Worm (Caenorhabditis elegans) whole organism, young adult: Measurements from ENCODE around the gene glb-19.
"Not testable (repeated sequence)": the region's sequence is repeated elsewhere in the genome, so short reads cannot be mapped to it uniquely, and the experiment has no call there.

Source experiments
- B0035.1 ChIP-seq: sonication (generic microtip); optimal IDR thresholded peaks from 2 replicates; lab custom pipeline; 2016; ENCODE audit warnings: missing genetic modification characterization, mild to moderate bottlenecking, missing compliant biosample characterization, missing genotype, missing genetic modification reagents
- B0261.1 ChIP-seq: sonication (generic microtip); optimal IDR thresholded peaks from 2 replicates; lab custom pipeline; 2016; ENCODE audit warnings: mild to moderate bottlenecking, missing genetic modification characterization, moderate library complexity, missing compliant biosample characterization
- F22D6.2 ChIP-seq: sonication (generic microtip); optimal IDR thresholded peaks from 2 replicates; lab custom pipeline; 2016; ENCODE audit warnings: mild to moderate bottlenecking, missing genetic modification characterization, missing compliant biosample characterization
- F23B12.7 ChIP-seq: sonication (generic microtip); optimal IDR thresholded peaks from 2 replicates; lab custom pipeline; 2017; ENCODE audit warnings: missing genetic modification characterization, mild to moderate bottlenecking, missing compliant biosample characterization, antibody characterized with exemption, moderate library complexity; ENCODE audit not compliant: insufficient read depth
- F33H1.4 ChIP-seq: fragments of 200-800 bp; sonication (Bioruptor generic); IDR thresholded peaks from 2 replicates; pipeline ENCODE4 v1.3.6; 2022; ENCODE audit warnings: missing genetic modification reagents, missing genetic modification characterization, missing compliant biosample characterization
- F37B4.10 ChIP-seq: fragments of 200-800 bp; sonication (Bioruptor generic); IDR thresholded peaks from 2 replicates; pipeline ENCODE4 v1.3.6; 2022; ENCODE audit warnings: missing genetic modification characterization, missing compliant biosample characterization
- F39B2.1 ChIP-seq: fragments of 200-800 bp; sonication (Bioruptor generic); IDR thresholded peaks from 2 replicates; pipeline ENCODE4 v1.3.6; 2022; ENCODE audit warnings: missing genetic modification reagents, missing genetic modification characterization, missing compliant biosample characterization
- F57A8.1 ChIP-seq: fragments of 200-800 bp; sonication (Bioruptor generic); optimal IDR thresholded peaks from 2 replicates; lab custom pipeline; 2018; ENCODE audit warnings: mild to moderate bottlenecking, missing genetic modification characterization, moderate library complexity, missing compliant biosample characterization
- Y56A3A.18 ChIP-seq: fragments of 200-800 bp; sonication (Bioruptor generic); IDR thresholded peaks from 2 replicates; pipeline ENCODE4 v1.3.6; 2022; ENCODE audit warnings: missing genetic modification reagents, missing genetic modification characterization, missing compliant biosample characterization
- akir-1 ChIP-seq: fragments of 200-800 bp; sonication (Bioruptor generic); optimal IDR thresholded peaks from 2 replicates; lab custom pipeline; 2018; ENCODE audit warnings: mild to moderate bottlenecking, missing genetic modification characterization, moderate library complexity, missing compliant biosample characterization
- aptf-2 ChIP-seq: fragments of 200-800 bp; sonication (Bioruptor generic); conservative IDR thresholded peaks from 2 replicates; pipeline ENCODE4 v1.3.6; 2022; ENCODE audit warnings: missing genetic modification reagents, missing genetic modification characterization, missing compliant biosample characterization
- attf-3 ChIP-seq: fragments of 200-800 bp; sonication (Bioruptor generic); conservative IDR thresholded peaks from 2 replicates; pipeline ENCODE4 v1.3.6; 2022; ENCODE audit warnings: missing genetic modification reagents, missing genetic modification characterization, missing compliant biosample characterization
- attf-6 ChIP-seq: fragments of 200-800 bp; sonication (Bioruptor generic); IDR thresholded peaks from 2 replicates; pipeline ENCODE4 v1.3.6; 2022; ENCODE audit warnings: missing genetic modification reagents, missing genetic modification characterization, missing compliant biosample characterization
- bed-1 ChIP-seq: fragments of 200-800 bp; sonication (Bioruptor generic); IDR thresholded peaks from 2 replicates; pipeline ENCODE4 v1.3.6; 2022; ENCODE audit warnings: missing genetic modification reagents, missing genetic modification characterization, missing compliant biosample characterization
- cebp-2 ChIP-seq: fragments of 200-800 bp; sonication (Bioruptor generic); IDR thresholded peaks from 2 replicates; pipeline ENCODE4 v1.3.6; 2022; ENCODE audit warnings: missing genetic modification characterization, missing compliant biosample characterization
- ceh-40 ChIP-seq: fragments of 200-800 bp; sonication (Bioruptor generic); IDR thresholded peaks from 2 replicates; pipeline ENCODE4 v1.3.6; 2022; ENCODE audit warnings: missing genetic modification characterization, missing compliant biosample characterization
- ceh-58 ChIP-seq: fragments of 200-800 bp; sonication (Bioruptor generic); IDR thresholded peaks from 2 replicates; pipeline ENCODE4 v1.3.6; 2022; ENCODE audit warnings: missing genetic modification characterization, missing compliant biosample characterization
- ceh-91 ChIP-seq: fragments of 200-800 bp; sonication (Bioruptor generic); IDR thresholded peaks from 2 replicates; pipeline ENCODE4 v1.3.6; 2022; ENCODE audit warnings: missing genetic modification reagents, missing genetic modification characterization, missing compliant biosample characterization
- dox-1 ChIP-seq: fragments of 200-800 bp; sonication (Bioruptor generic); IDR thresholded peaks from 2 replicates; pipeline ENCODE4 v1.3.6; 2022; ENCODE audit warnings: missing genetic modification reagents, missing genetic modification characterization, missing compliant biosample characterization
- egl-18 ChIP-seq: fragments of 200-800 bp; sonication (Bioruptor generic); IDR thresholded peaks from 2 replicates; pipeline ENCODE4 v1.3.6; 2022; ENCODE audit warnings: missing genetic modification reagents, missing genetic modification characterization, missing compliant biosample characterization
- ekl-4 ChIP-seq: fragments of 200-800 bp; sonication (Bioruptor generic); IDR thresholded peaks from 2 replicates; pipeline ENCODE4 v1.3.6; 2022; ENCODE audit warnings: missing genetic modification reagents, missing genetic modification characterization, missing compliant biosample characterization
- hmg-20 ChIP-seq: fragments of 200-800 bp; sonication (Bioruptor generic); IDR thresholded peaks from 2 replicates; pipeline ENCODE4 v1.3.6; 2022; ENCODE audit warnings: missing genetic modification reagents, missing genetic modification characterization, missing compliant biosample characterization
- let-526 ChIP-seq: fragments of 200-800 bp; sonication (Bioruptor generic); IDR thresholded peaks from 2 replicates; pipeline ENCODE4 v1.3.6; 2022; ENCODE audit warnings: missing genetic modification reagents, missing genetic modification characterization, missing compliant biosample characterization
- lin-40 ChIP-seq: sonication (generic microtip); optimal IDR thresholded peaks from 2 replicates; lab custom pipeline; 2016; ENCODE audit warnings: missing genetic modification characterization, mild to moderate bottlenecking, missing compliant biosample characterization, missing genotype, missing genetic modification reagents
- madf-6 ChIP-seq: fragments of 200-800 bp; sonication (Bioruptor generic); IDR thresholded peaks from 2 replicates; pipeline ENCODE4 v1.3.6; 2022; ENCODE audit warnings: missing genetic modification reagents, missing genetic modification characterization, missing compliant biosample characterization
- mcd-1 ChIP-seq: fragments of 200-800 bp; sonication (Bioruptor generic); IDR thresholded peaks from 2 replicates; pipeline ENCODE4 v1.3.6; 2022; ENCODE audit warnings: missing genetic modification reagents, missing genetic modification characterization, missing compliant biosample characterization
- nfya-1 ChIP-seq: sonication (generic microtip); optimal IDR thresholded peaks from 2 replicates; lab custom pipeline; 2017; ENCODE audit warnings: antibody characterized with exemption, missing compliant biosample characterization, missing genetic modification characterization, borderline replicate concordance; ENCODE audit not compliant: insufficient read depth
- nfyb-1 ChIP-seq: fragments of 200-800 bp; sonication (Bioruptor generic); IDR thresholded peaks from 2 replicates; pipeline ENCODE4 v1.3.6; 2022; ENCODE audit warnings: missing genetic modification reagents, missing genetic modification characterization, missing compliant biosample characterization
- nhr-120 ChIP-seq: fragments of 200-800 bp; sonication (Bioruptor generic); IDR thresholded peaks from 2 replicates; pipeline ENCODE4 v1.3.6; 2022; ENCODE audit warnings: missing genetic modification characterization, missing compliant biosample characterization
- nhr-80 ChIP-seq: sonication (generic microtip); optimal IDR thresholded peaks from 2 replicates; lab custom pipeline; 2016; ENCODE audit warnings: missing genetic modification characterization, missing compliant biosample characterization
- rcor-1 ChIP-seq: fragments of 200-800 bp; sonication (Bioruptor generic); IDR thresholded peaks from 2 replicates; pipeline ENCODE4 v1.3.6; 2022; ENCODE audit warnings: missing genetic modification reagents, missing genetic modification characterization, missing compliant biosample characterization
- repo-1 ChIP-seq: sonication (generic microtip); optimal IDR thresholded peaks from 2 replicates; lab custom pipeline; 2017; ENCODE audit warnings: mild to moderate bottlenecking, missing genetic modification characterization, missing compliant biosample characterization
- rpc-1 ChIP-seq, 2 experiments: fragments of 150-350 bp in 1 of 2; sonication (generic microtip) in 1 of 2; optimal IDR thresholded peaks; 2 replicates each; lab custom pipeline; 2014 to 2018; ENCODE audit warnings: missing biosample characterization in 1 of 2, missing genetic modification characterization in 1 of 2, missing genetic modification reagents in 1 of 2, missing genotype in 1 of 2
- snpc-1.3 ChIP-seq: sonication (generic microtip); optimal IDR thresholded peaks from 2 replicates; lab custom pipeline; 2017; ENCODE audit warnings: missing genetic modification characterization, mild to moderate bottlenecking, missing compliant biosample characterization, antibody characterized with exemption, moderate library complexity, missing genotype, missing genetic modification reagents; ENCODE audit not compliant: insufficient read depth
- sptf-2 ChIP-seq: fragments of 200-800 bp; sonication (Bioruptor generic); optimal IDR thresholded peaks from 2 replicates; lab custom pipeline; 2018; ENCODE audit warnings: mild to moderate bottlenecking, missing genetic modification characterization, missing compliant biosample characterization
- ztf-25 ChIP-seq: fragments of 200-800 bp; sonication (Bioruptor generic); IDR thresholded peaks from 2 replicates; pipeline ENCODE4 v1.3.6; 2022; ENCODE audit warnings: missing genetic modification reagents, missing genetic modification characterization, missing compliant biosample characterization
- ztf-28 ChIP-seq: fragments of 200-800 bp; sonication (Bioruptor generic); IDR thresholded peaks from 2 replicates; pipeline ENCODE4 v1.3.6; 2022; ENCODE audit warnings: missing genetic modification reagents, missing genetic modification characterization, missing compliant biosample characterization

Gene glb-19

DNA sequence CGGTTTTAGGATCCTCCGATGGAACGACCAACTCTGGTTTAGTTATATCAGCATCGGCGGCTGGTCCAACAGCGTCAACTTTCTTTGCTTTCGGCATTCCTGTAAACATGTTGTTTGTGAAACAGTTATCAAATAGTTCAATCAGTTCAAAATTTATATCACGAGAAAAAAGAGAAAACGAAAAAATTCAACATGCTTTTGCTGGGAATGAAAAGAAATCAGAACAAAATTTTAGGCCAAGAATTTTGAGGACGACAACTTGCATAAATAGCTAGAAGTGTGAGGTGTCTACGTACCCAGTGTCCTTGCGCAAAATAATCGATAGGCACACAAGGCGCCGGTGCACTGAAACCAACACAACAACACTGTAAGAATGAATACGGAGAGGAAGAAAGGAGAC lies 26.4 kb upstream of the glb-19 start, which contains the start of gene K08C7.4 (continued):
- no peak for TF ChIP-seq repo-1 (tag; lab: Kevin White, UChicago)
- TF ChIP-seq attf-3 (GFP tag; lab: Robert Waterston, UW), result no peak

DNA sequence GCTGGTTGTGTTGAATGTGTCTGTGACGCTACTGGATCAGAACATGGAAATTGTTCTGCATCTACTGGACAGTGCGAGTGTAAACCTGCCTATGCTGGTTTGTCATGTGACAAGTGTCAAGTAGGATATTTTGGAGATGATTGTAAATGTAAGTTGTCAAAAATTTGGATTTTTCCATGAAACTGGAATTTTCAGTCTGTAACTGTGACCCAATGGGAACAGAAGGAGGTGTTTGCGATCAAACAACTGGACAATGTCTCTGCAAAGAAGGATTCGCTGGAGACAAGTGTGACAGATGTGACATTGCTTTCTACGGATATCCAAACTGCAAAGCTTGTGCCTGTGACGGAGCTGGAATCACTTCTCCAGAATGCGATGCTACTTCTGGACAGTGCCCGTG lies 14.6 kb upstream of the glb-19 start:
- TF ChIP-seq F57A8.1 (GFP tag; lab: Kevin White, UChicago) (no peak), let-526 (GFP tag; lab: Robert Waterston, UW) (no peak), ceh-91 (GFP tag; lab: Robert Waterston, UW) (no peak), F23B12.7 (tag; lab: Kevin White, UChicago) (no peak)

DNA sequence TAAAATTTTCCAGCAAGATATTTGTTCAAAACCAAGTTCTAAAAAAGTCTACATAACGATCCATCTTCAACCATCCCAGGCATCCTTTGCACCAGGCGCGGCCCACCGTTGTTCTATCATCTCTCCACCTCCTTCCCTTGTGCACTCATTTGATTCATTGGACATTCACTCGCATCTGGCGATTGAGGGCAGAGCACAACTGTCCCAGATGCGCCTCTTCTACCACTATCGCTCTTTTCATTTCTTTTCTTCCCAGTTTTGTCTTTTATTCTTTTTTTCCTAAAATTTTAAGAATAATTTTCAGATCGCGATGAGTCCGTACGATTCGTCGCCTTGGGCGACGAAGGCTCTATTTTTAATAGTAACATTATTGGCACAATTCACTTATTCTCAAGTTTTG lies 12.6 kb upstream of the glb-19 start, which contains the start of gene epi-1:
Gene epi-1, plus strand, starts transcription at position 301 of the 400 bp plus-strand sequence.
- 0 out of 2 replicates have a peak, but pooled peaks have one; percentile 12 for TF ChIP-seq ztf-28
- TF ChIP-seq madf-6 (GFP tag; lab: Robert Waterston, UW), result no peak

DNA sequence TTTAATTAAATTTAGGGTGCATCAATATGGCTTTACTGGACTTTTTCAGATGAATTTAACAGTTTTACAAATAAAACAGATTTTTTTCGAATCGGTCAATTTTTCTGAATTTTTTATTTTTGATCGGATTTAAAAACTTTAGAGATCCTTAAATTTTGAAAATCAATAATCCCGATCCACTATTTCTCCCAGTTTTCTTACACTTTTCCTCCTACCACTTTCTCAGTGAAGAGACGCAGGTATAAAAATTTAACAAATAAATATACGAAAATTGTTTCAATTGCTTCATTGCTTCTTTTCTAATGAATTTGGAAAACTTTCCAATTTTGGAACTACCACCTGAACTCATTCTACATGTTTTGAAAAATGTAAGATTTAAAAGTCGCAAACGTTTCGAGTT lies 10.2 kb upstream of the glb-19 start, which contains the start of gene K08C7.7:
Gene K08C7.7, plus strand, starts transcription at position 301 of the 400 bp plus-strand sequence.
- TF ChIP-seq aptf-2, result no peak
- TF ChIP-seq lin-40 (tag; lab: Kevin White, UChicago), result no peak

DNA sequence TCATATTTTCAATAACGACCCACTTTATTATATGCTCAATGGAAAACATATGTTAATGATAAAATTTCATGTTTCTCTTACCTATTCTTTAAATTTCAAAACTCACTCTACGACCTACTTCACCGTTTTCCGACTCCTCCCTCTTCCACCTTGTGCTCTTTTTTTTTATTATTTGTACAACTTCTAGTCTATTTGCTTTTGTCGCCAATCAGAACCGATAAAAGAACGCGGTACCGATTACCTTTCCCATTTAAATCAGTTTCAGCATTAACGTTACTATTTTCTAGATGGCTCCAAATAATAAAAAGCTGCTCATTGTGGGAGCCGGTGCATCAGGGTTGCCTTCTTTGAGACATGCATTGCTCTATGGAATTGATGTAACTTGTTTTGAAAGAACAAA lies 7.8 kb upstream of the glb-19 start, which contains the start of gene fmo-1:
Gene fmo-1, plus strand, starts transcription at position 98 of the 400 bp plus-strand sequence.
- TF ChIP-seq nhr-80 (tag; lab: Kevin White, UChicago), result peak; percentile 14
- TF ChIP-seq akir-1 (GFP tag; lab: Kevin White, UChicago), result no peak

DNA sequence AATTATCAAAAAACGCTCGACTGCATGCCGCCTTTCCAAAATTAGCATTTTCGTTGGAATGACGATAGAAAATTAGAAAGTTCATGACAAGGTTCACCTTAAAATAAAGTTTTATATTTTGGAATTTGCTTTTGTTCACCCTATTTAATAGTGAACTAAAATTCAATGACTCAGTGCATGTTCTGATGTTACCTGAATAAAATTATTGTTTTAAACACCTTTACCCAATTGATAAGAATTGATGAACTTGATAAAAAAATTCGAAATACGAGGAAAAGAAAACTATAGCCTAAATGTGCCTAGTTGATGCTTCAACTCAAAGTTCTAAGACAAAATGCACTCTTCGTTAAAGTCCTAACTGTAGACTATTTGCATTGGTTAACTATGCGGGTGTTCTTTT lies 7.1 kb upstream of the glb-19 start:
- no peak for TF ChIP-seq nfya-1 (tag; lab: Kevin White, UChicago)
- TF ChIP-seq bed-1 (GFP tag; lab: Robert Waterston, UW), result no peak
- TF ChIP-seq F22D6.2 (tag; lab: Kevin White, UChicago), result no peak
- no peak for TF ChIP-seq B0035.1
- no peak for TF ChIP-seq sptf-2 (GFP tag; lab: Kevin White, UChicago)
- TF ChIP-seq snpc-1.3 (tag; lab: Kevin White, UChicago), result no peak

DNA sequence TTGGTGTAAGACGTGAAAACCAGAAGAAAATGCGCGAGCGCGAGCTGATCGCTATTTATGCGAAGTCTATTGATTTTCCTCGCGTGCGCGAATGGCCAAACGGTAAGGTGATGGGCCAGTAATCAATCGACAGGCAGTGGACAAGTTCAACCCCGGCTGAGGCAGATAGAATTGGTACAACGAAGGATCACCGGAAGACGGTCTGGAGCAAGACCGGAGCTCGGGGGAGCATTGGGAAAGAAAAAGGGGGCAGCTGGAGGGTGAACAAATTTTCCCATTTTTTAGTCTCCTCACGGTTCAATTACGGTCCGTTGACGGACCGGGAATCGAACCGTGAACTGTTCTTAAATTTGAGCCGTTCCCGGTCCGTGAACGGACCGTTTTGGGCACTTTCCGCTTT lies 4.4 kb upstream of the glb-19 start:
- TF ChIP-seq B0261.1 (tag; lab: Kevin White, UChicago) (peak; percentile 17), nfyb-1 (GFP tag; lab: Robert Waterston, UW) (peak; percentile 72), dox-1 (peak; percentile 82), mcd-1 (peak; percentile 64; the same call in 1 of the 2 replicates), rcor-1 (GFP tag; lab: Robert Waterston, UW) (peak; percentile 77), F33H1.4 (GFP tag; lab: Robert Waterston, UW) (peak; percentile 37; the same call in 1 of the 2 replicates), F37B4.10 (GFP tag; lab: Robert Waterston, UW) (0 out of 2 replicates have a peak, but pooled peaks have one; percentile 28), ekl-4 (GFP tag; lab: Robert Waterston, UW) (peak; percentile 70), ceh-58 (GFP tag; lab: Robert Waterston, UW) (peak; percentile 92; the same call in 1 of the 2 replicates), F39B2.1 (peak; percentile 82), attf-6 (peak; percentile 80), cebp-2 (peak; percentile 76; the same call in 1 of the 2 replicates), ceh-40 (GFP tag; lab: Robert Waterston, UW) (peak; percentile 81), Y56A3A.18 (GFP tag; lab: Robert Waterston, UW) (peak; percentile 90), ztf-25 (peak; percentile 78; the same call in 1 of the 2 replicates), hmg-20 (GFP tag; lab: Robert Waterston, UW) (peak; percentile 73), nhr-120 (GFP tag; lab: Robert Waterston, UW) (peak; percentile 85; the same call in 1 of the 2 replicates), egl-18 (peak; percentile 78), madf-6 (GFP tag; lab: Robert Waterston, UW) (peak; percentile 79), rpc-1 (tag; optimal IDR thresholded peaks at IDR 0.05; lab: Kevin White, UChicago) (peak; percentile 36)
- not testable (repeated sequence) for TF ChIP-seq rpc-1 (optimal IDR thresholded peaks at IDR 0.05; lab: Kevin White, UChicago)
